Worm (Caenorhabditis elegans) whole organism, young adult: ENCODE results near the gene vps-39.
A peak's percentile ranks its signal among the peaks of the same experiment; 100 is the strongest.

Experiments
- B0035.1 ChIP-seq: sonication (generic microtip); optimal IDR thresholded peaks from 2 replicates; lab custom pipeline; 2016; ENCODE audit warnings: missing genetic modification characterization, mild to moderate bottlenecking, missing compliant biosample characterization, missing genotype, missing genetic modification reagents
- C06A6.2 ChIP-seq: fragments of 200-800 bp; sonication (Bioruptor generic); conservative IDR thresholded peaks from 2 replicates; pipeline ENCODE4 v1.3.6; 2022; ENCODE audit warnings: missing genetic modification characterization, missing compliant biosample characterization
- F10E7.11 ChIP-seq: sonication (generic microtip); optimal IDR thresholded peaks from 2 replicates; lab custom pipeline; 2017; ENCODE audit warnings: mild to moderate bottlenecking, missing genetic modification characterization, moderate library complexity, missing compliant biosample characterization
- F33H1.4 ChIP-seq: fragments of 200-800 bp; sonication (Bioruptor generic); IDR thresholded peaks from 2 replicates; pipeline ENCODE4 v1.3.6; 2022; ENCODE audit warnings: missing genetic modification reagents, missing genetic modification characterization, missing compliant biosample characterization
- F39B2.1 ChIP-seq: fragments of 200-800 bp; sonication (Bioruptor generic); IDR thresholded peaks from 2 replicates; pipeline ENCODE4 v1.3.6; 2022; ENCODE audit warnings: missing genetic modification reagents, missing genetic modification characterization, missing compliant biosample characterization
- F52B5.7 ChIP-seq: sonication (generic microtip); optimal IDR thresholded peaks from 2 replicates; lab custom pipeline; 2016; ENCODE audit warnings: mild to moderate bottlenecking, missing genetic modification characterization, missing compliant biosample characterization
- F57A8.1 ChIP-seq: fragments of 200-800 bp; sonication (Bioruptor generic); optimal IDR thresholded peaks from 2 replicates; lab custom pipeline; 2018; ENCODE audit warnings: mild to moderate bottlenecking, missing genetic modification characterization, moderate library complexity, missing compliant biosample characterization
- F57C9.4 ChIP-seq: sonication (generic microtip); optimal IDR thresholded peaks from 2 replicates; lab custom pipeline; 2017; ENCODE audit warnings: mild to moderate bottlenecking, missing genetic modification characterization, missing compliant biosample characterization
- K11D2.4 ChIP-seq: fragments of 200-800 bp; sonication (Bioruptor generic); IDR thresholded peaks from 2 replicates; pipeline ENCODE4 v1.3.6; 2022; ENCODE audit warnings: missing genetic modification reagents, missing genetic modification characterization, missing compliant biosample characterization
- Y53G8AR.9 ChIP-seq: fragments of 200-800 bp; sonication (Bioruptor generic); conservative IDR thresholded peaks from 2 replicates; pipeline ENCODE4 v1.3.6; 2022; ENCODE audit warnings: missing genetic modification reagents, missing genetic modification characterization, missing compliant biosample characterization
- Y67H2A.10 ChIP-seq: fragments of 200-800 bp; sonication (Bioruptor generic); conservative IDR thresholded peaks from 2 replicates; pipeline ENCODE4 v1.3.6; 2022; ENCODE audit warnings: missing genetic modification reagents, missing genetic modification characterization, missing compliant biosample characterization
- atf-7 ChIP-seq: sonication (generic microtip); optimal IDR thresholded peaks from 2 replicates; lab custom pipeline; 2017; ENCODE audit warnings: mild to moderate bottlenecking, missing genetic modification characterization, missing compliant biosample characterization
- attf-3 ChIP-seq: fragments of 200-800 bp; sonication (Bioruptor generic); conservative IDR thresholded peaks from 2 replicates; pipeline ENCODE4 v1.3.6; 2022; ENCODE audit warnings: missing genetic modification reagents, missing genetic modification characterization, missing compliant biosample characterization
- attf-5 ChIP-seq: fragments of 200-800 bp; sonication (Bioruptor generic); optimal IDR thresholded peaks from 2 replicates; lab custom pipeline; 2018; ENCODE audit warnings: mild to moderate bottlenecking, missing genetic modification characterization, missing compliant biosample characterization
- ccch-3 ChIP-seq: fragments of 200-800 bp; sonication (Bioruptor generic); optimal IDR thresholded peaks from 2 replicates; lab custom pipeline; 2018; ENCODE audit warnings: mild to moderate bottlenecking, missing genetic modification characterization, missing compliant biosample characterization
- cebp-1 ChIP-seq, 2 experiments: fragments of 200-800 bp in 1 of 2; sonication (Bioruptor generic) in 1 of 2; sonication (generic microtip) in 1 of 2; IDR thresholded peaks in 1 of 2; optimal IDR thresholded peaks in 1 of 2; 2 replicates each; pipeline versions ENCODE4 v1.3.6 to Lab custom; 2017 to 2022; ENCODE audit warnings: missing compliant biosample characterization in 2 of 2, missing genetic modification characterization in 2 of 2, mild to moderate bottlenecking in 1 of 2, missing genetic modification reagents in 1 of 2, moderate library complexity in 1 of 2
- ceh-27 ChIP-seq: fragments of 200-800 bp; sonication (Bioruptor generic); optimal IDR thresholded peaks from 2 replicates; lab custom pipeline; 2018; ENCODE audit warnings: mild to moderate bottlenecking, missing genetic modification characterization, moderate library complexity, missing compliant biosample characterization
- ceh-91 ChIP-seq: fragments of 200-800 bp; sonication (Bioruptor generic); IDR thresholded peaks from 2 replicates; pipeline ENCODE4 v1.3.6; 2022; ENCODE audit warnings: missing genetic modification reagents, missing genetic modification characterization, missing compliant biosample characterization
- chd-7 ChIP-seq: sonication (generic microtip); optimal IDR thresholded peaks from 2 replicates; lab custom pipeline; 2016; ENCODE audit warnings: mild to moderate bottlenecking, missing genetic modification characterization, moderate library complexity, missing compliant biosample characterization
- dox-1 ChIP-seq: fragments of 200-800 bp; sonication (Bioruptor generic); IDR thresholded peaks from 2 replicates; pipeline ENCODE4 v1.3.6; 2022; ENCODE audit warnings: missing genetic modification reagents, missing genetic modification characterization, missing compliant biosample characterization
- egl-44 ChIP-seq: fragments of 200-800 bp; sonication (Bioruptor generic); IDR thresholded peaks from 2 replicates; pipeline ENCODE4 v1.3.6; 2022; ENCODE audit warnings: missing genetic modification reagents, missing genetic modification characterization, missing compliant biosample characterization
- ekl-4 ChIP-seq: fragments of 200-800 bp; sonication (Bioruptor generic); IDR thresholded peaks from 2 replicates; pipeline ENCODE4 v1.3.6; 2022; ENCODE audit warnings: missing genetic modification reagents, missing genetic modification characterization, missing compliant biosample characterization
- fkh-3 ChIP-seq: sonication (generic microtip); optimal IDR thresholded peaks from 2 replicates; lab custom pipeline; 2016; ENCODE audit warnings: mild to moderate bottlenecking, missing genetic modification characterization, missing compliant biosample characterization
- hmg-1.2 ChIP-seq: fragments of 200-800 bp; sonication (Bioruptor generic); IDR thresholded peaks from 2 replicates; pipeline ENCODE4 v1.3.6; 2022; ENCODE audit warnings: missing genetic modification reagents, missing genetic modification characterization, missing compliant biosample characterization
- hrde-1 ChIP-seq: sonication (generic microtip); optimal IDR thresholded peaks from 2 replicates; lab custom pipeline; 2016; ENCODE audit warnings: missing genetic modification characterization, mild to moderate bottlenecking, missing compliant biosample characterization, moderate library complexity, missing genotype, missing genetic modification reagents, borderline replicate concordance
- hsf-1 ChIP-seq: fragments of 200-800 bp; sonication (Bioruptor generic); IDR thresholded peaks from 2 replicates; pipeline ENCODE4 v1.3.6; 2022; ENCODE audit warnings: missing genetic modification reagents, missing genetic modification characterization, missing compliant biosample characterization
- lin-26 ChIP-seq: fragments of 200-800 bp; sonication (Bioruptor generic); IDR thresholded peaks from 2 replicates; pipeline ENCODE4 v1.3.6; 2022; ENCODE audit warnings: missing genetic modification reagents, missing genetic modification characterization, missing compliant biosample characterization
- lin-35 ChIP-seq, 3 experiments: fragments of 150-350 bp in 2 of 3; sonication (generic microtip) in 1 of 3; optimal IDR thresholded peaks; 2 replicates each; lab custom pipeline; 2014 to 2018; ENCODE audit warnings: missing biosample characterization in 3 of 3, missing genetic modification characterization in 3 of 3, missing genetic modification reagents in 3 of 3
- madf-10 ChIP-seq: sonication (generic microtip); optimal IDR thresholded peaks from 2 replicates; lab custom pipeline; 2016; ENCODE audit warnings: mild to moderate bottlenecking, missing genetic modification characterization, missing compliant biosample characterization
- madf-6 ChIP-seq: fragments of 200-800 bp; sonication (Bioruptor generic); IDR thresholded peaks from 2 replicates; pipeline ENCODE4 v1.3.6; 2022; ENCODE audit warnings: missing genetic modification reagents, missing genetic modification characterization, missing compliant biosample characterization
- mel-28 ChIP-seq: sonication (generic microtip); optimal IDR thresholded peaks from 2 replicates; lab custom pipeline; 2016; ENCODE audit warnings: borderline replicate concordance, mild to moderate bottlenecking, missing genetic modification characterization, missing compliant biosample characterization
- nfya-1 ChIP-seq: sonication (generic microtip); optimal IDR thresholded peaks from 2 replicates; lab custom pipeline; 2017; ENCODE audit warnings: antibody characterized with exemption, missing compliant biosample characterization, missing genetic modification characterization, borderline replicate concordance; ENCODE audit not compliant: insufficient read depth
- nhr-27 ChIP-seq: fragments of 200-800 bp; sonication (Bioruptor generic); optimal IDR thresholded peaks from 2 replicates; lab custom pipeline; 2018; ENCODE audit warnings: mild to moderate bottlenecking, missing genetic modification characterization, moderate library complexity, missing compliant biosample characterization
- nhr-90 ChIP-seq: sonication (generic microtip); optimal IDR thresholded peaks from 2 replicates; lab custom pipeline; 2016; ENCODE audit warnings: missing genotype, mild to moderate bottlenecking, missing genetic modification characterization, missing compliant biosample characterization
- pha-4 ChIP-seq: fragments of 150-350 bp; sonication (generic microtip); optimal IDR thresholded peaks from 2 replicates; lab custom pipeline; 2014; ENCODE audit warnings: missing biosample characterization, missing genetic modification reagents, missing genetic modification characterization
- rec-8 ChIP-seq, 2 experiments: sonication (generic microtip); optimal IDR thresholded peaks; 2 replicates each; lab custom pipeline; 2016; ENCODE audit warnings: mild to moderate bottlenecking in 2 of 2, missing genetic modification characterization in 2 of 2, missing genetic modification reagents in 2 of 2, missing genotype in 2 of 2, missing biosample characterization in 1 of 2, missing compliant biosample characterization in 1 of 2, moderate library complexity in 1 of 2
- repo-1 ChIP-seq: sonication (generic microtip); optimal IDR thresholded peaks from 2 replicates; lab custom pipeline; 2017; ENCODE audit warnings: mild to moderate bottlenecking, missing genetic modification characterization, missing compliant biosample characterization
- sea-2 ChIP-seq: fragments of 200-800 bp; sonication (Bioruptor generic); IDR thresholded peaks from 2 replicates; pipeline ENCODE4 v1.3.6; 2022; ENCODE audit warnings: missing genetic modification characterization, missing compliant biosample characterization
- snpc-3.4 ChIP-seq: sonication (generic microtip); optimal IDR thresholded peaks from 2 replicates; lab custom pipeline; 2017; ENCODE audit warnings: missing genetic modification characterization, mild to moderate bottlenecking, missing compliant biosample characterization, antibody characterized with exemption, moderate library complexity, missing genotype, missing genetic modification reagents
- tbp1 ChIP-seq: fragments of 200-800 bp; sonication (Bioruptor generic); optimal IDR thresholded peaks from 2 replicates; lab custom pipeline; 2018; ENCODE audit warnings: mild to moderate bottlenecking, missing genetic modification characterization, missing compliant biosample characterization
- tlf-1 ChIP-seq: fragments of 200-800 bp; sonication (Bioruptor generic); optimal IDR thresholded peaks from 2 replicates; lab custom pipeline; 2018; ENCODE audit warnings: mild to moderate bottlenecking, missing genetic modification characterization, missing compliant biosample characterization
- ztf-18 ChIP-seq: sonication (generic microtip); optimal IDR thresholded peaks from 2 replicates; lab custom pipeline; 2016; ENCODE audit warnings: missing genotype, mild to moderate bottlenecking, missing genetic modification characterization, missing compliant biosample characterization
- ztf-22 ChIP-seq: fragments of 200-800 bp; sonication (Bioruptor generic); optimal IDR thresholded peaks from 2 replicates; lab custom pipeline; 2018; ENCODE audit warnings: mild to moderate bottlenecking, missing genetic modification characterization, moderate library complexity, missing compliant biosample characterization
- ztf-25 ChIP-seq: fragments of 200-800 bp; sonication (Bioruptor generic); IDR thresholded peaks from 2 replicates; pipeline ENCODE4 v1.3.6; 2022; ENCODE audit warnings: missing genetic modification reagents, missing genetic modification characterization, missing compliant biosample characterization
- ztf-6 ChIP-seq: fragments of 200-800 bp; sonication (Bioruptor generic); IDR thresholded peaks from 2 replicates; pipeline ENCODE4 v1.3.6; 2022; ENCODE audit warnings: missing genetic modification reagents, missing genetic modification characterization, missing compliant biosample characterization

The vps-39 gene

DNA sequence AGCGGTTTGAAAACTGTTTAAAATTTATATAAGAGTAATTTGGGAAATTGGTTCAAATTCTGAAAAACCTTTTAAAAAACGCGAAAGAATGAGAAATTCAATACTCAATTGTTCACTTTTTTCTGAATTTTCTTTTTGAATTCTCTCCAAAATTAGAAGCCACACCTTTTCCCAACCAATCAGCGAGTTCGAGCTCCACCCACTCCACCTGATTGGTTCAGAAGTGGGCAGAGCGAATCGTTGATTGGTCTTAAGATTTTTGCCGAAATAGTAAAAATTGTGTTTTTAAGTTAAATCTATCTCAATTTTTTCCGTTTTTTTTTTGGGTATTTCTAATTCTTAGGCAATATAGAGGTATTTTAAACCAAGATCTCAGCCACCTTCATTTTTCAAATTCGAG, 25.8 kb upstream of the vps-39 start:
- TF ChIP-seq F39B2.1 (GFP tag; lab: Robert Waterston, UW): no peak
- no peak for TF ChIP-seq nfya-1
- no peak for TF ChIP-seq nhr-27
- TF ChIP-seq tlf-1: no peak
- no peak for TF ChIP-seq snpc-3.4 (tag; lab: Kevin White, UChicago)
- no peak for TF ChIP-seq ztf-6 (GFP tag; lab: Robert Waterston, UW)
- TF ChIP-seq F57A8.1: no peak
- TF ChIP-seq mel-28: no peak
- no peak for TF ChIP-seq ztf-22 (GFP tag; lab: Kevin White, UChicago)
- no peak for TF ChIP-seq ceh-27 (GFP tag; lab: Kevin White, UChicago)

DNA sequence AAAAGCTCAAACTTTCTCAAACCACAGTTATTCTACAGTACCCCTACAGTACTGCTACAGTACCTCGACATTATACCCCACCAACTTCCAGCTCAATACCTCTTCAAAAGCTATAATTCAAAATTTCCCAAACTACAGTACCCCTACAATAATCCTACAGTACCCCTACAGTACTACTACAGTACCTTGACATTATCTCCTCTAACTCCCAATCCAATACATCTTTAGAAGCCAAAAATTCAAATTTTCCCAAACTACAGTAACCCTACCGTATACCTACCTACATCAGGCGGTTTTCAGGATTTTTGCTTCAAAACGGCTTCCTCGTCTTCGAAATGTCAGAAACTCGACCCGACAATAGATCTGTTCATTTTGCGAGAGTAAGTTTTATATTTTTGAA, 19.4 kb upstream of the vps-39 start, which contains the start of gene F58D12.3:
Gene F58D12.3 (plus strand): TSS at position 301 of the 400 bp plus-strand sequence.
- no peak for TF ChIP-seq F52B5.7
- no peak for TF ChIP-seq nhr-90 (tag; lab: Kevin White, UChicago)
- no peak for TF ChIP-seq fkh-3 (tag; lab: Kevin White, UChicago)
- TF ChIP-seq hsf-1 (GFP tag; lab: Robert Waterston, UW): no peak
- TF ChIP-seq C06A6.2 (GFP tag; lab: Robert Waterston, UW): no peak
- no peak for TF ChIP-seq dox-1
- no peak for TF ChIP-seq tbp1 (GFP tag; lab: Kevin White, UChicago)
- TF ChIP-seq snpc-3.4 (tag; lab: Kevin White, UChicago): no peak
- no peak for TF ChIP-seq pha-4 (tag; lab: Kevin White, UChicago)
- TF ChIP-seq ztf-18 (tag; lab: Kevin White, UChicago): no peak

DNA sequence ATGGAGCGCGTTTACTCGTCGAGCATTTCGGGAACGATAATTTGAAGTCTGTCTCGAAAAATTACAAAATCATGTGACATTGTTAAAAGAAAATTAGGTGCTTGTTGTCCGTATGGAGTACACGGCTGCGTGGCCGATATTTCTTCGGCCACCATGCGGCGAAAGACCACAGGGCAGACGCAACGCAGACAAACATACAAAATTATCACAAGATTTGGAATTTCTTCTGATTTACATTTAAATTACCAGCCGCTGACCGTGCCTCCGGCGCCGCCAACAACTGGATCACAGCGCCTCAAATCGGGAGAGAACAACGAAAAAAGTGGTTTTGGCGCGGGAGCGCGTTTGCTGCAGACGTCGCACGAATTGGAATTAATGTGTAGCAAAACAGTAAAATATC, 16.9 kb upstream of the vps-39 start:
- peak; percentile 88 for TF ChIP-seq madf-10 (tag; lab: Kevin White, UChicago)
- TF ChIP-seq rec-8 (tag; optimal IDR thresholded peaks at IDR 0.05; lab: Kevin White, UChicago): peak; percentile 57 to 79
- TF ChIP-seq repo-1 (tag; lab: Kevin White, UChicago): peak; percentile 78
- TF ChIP-seq attf-3 (GFP tag; lab: Robert Waterston, UW): peak; percentile 82
- peak; percentile 94 for TF ChIP-seq egl-44 (GFP tag; lab: Robert Waterston, UW)
- TF ChIP-seq F10E7.11 (tag; lab: Kevin White, UChicago): peak; percentile 47
- TF ChIP-seq hrde-1 (tag; lab: Kevin White, UChicago): peak; percentile 8
- TF ChIP-seq hmg-1.2 (GFP tag; lab: Robert Waterston, UW): peak; percentile 96
- TF ChIP-seq ceh-91 (GFP tag; lab: Robert Waterston, UW): peak; percentile 77
- TF ChIP-seq Y67H2A.10: peak; percentile 90
- peak; percentile 95 for TF ChIP-seq atf-7
- TF ChIP-seq ztf-18 (tag; lab: Kevin White, UChicago): peak; percentile 55
- TF ChIP-seq attf-5 (GFP tag; lab: Kevin White, UChicago): peak; percentile 95
- peak; percentile 87 for TF ChIP-seq F57C9.4 (tag; lab: Kevin White, UChicago)
- TF ChIP-seq madf-6 (GFP tag; lab: Robert Waterston, UW): peak; percentile 85
- peak; percentile 62 for TF ChIP-seq B0035.1 (tag; lab: Kevin White, UChicago)
- peak; percentile 98 for TF ChIP-seq ekl-4 (GFP tag; lab: Robert Waterston, UW)
- TF ChIP-seq chd-7 (tag; lab: Kevin White, UChicago): peak; percentile 87
- peak; percentile 72 for TF ChIP-seq F33H1.4
- 0 out of 2 replicates have a peak, but pooled peaks have one; percentile 42 for TF ChIP-seq F39B2.1 (GFP tag; lab: Robert Waterston, UW)
- peak; percentile 83 for TF ChIP-seq lin-26 (GFP tag; lab: Robert Waterston, UW)
- TF ChIP-seq Y53G8AR.9 (GFP tag; lab: Robert Waterston, UW): peak; percentile 97
- TF ChIP-seq cebp-1 (GFP tag; IDR thresholded peaks at IDR 0.05; lab: Robert Waterston, UW): peak; percentile 87
- peak; percentile 87 for TF ChIP-seq cebp-1 (tag; optimal IDR thresholded peaks at IDR 0.05; lab: Kevin White, UChicago)
- peak; percentile 97 for TF ChIP-seq K11D2.4 (GFP tag; lab: Robert Waterston, UW)
- peak; percentile 77; the same call in 1 of the 2 replicates for TF ChIP-seq ztf-25 (GFP tag; lab: Robert Waterston, UW)
- peak in 2 of 3 experiments; percentile 29 to 84 for TF ChIP-seq lin-35 (GFP tag; optimal IDR thresholded peaks at IDR 0.05; lab: Kevin White, UChicago)
- TF ChIP-seq ccch-3 (GFP tag; lab: Kevin White, UChicago): peak; percentile 92
- TF ChIP-seq sea-2: peak; percentile 93
- TF ChIP-seq hsf-1 (GFP tag; lab: Robert Waterston, UW): peak; percentile 74
